Worm (Caenorhabditis elegans) whole organism, L3 larva: ENCODE results near the gene nhr-27.
A peak's percentile ranks its signal among the peaks of the same experiment; 100 is the strongest.

Experiments
- ama-1 ChIP-seq: fragments of 150-350 bp; optimal IDR thresholded peaks from 2 replicates; lab custom pipeline; 2018
- ceh-82 ChIP-seq: fragments of 150-350 bp; optimal IDR thresholded peaks from 2 replicates; lab custom pipeline; 2014; ENCODE audit warnings: missing biosample characterization, missing genetic modification characterization
- ceh-9 ChIP-seq: sonication (generic microtip); optimal IDR thresholded peaks from 2 replicates; lab custom pipeline; 2018; ENCODE audit warnings: missing biosample characterization, missing genetic modification characterization
- elt-2 ChIP-seq: sonication (generic microtip); optimal IDR thresholded peaks from 2 replicates; lab custom pipeline; 2016; ENCODE audit warnings: missing genetic modification reagents, mild to moderate bottlenecking, missing genetic modification characterization, missing compliant biosample characterization
- eor-1 ChIP-seq, 2 experiments: fragments of 150-350 bp; optimal IDR thresholded peaks; 2 replicates each; lab custom pipeline; 2014 to 2018; ENCODE audit warnings: missing biosample characterization in 2 of 2, missing genetic modification characterization in 2 of 2
- fkh-10 ChIP-seq: sonication (generic microtip); optimal IDR thresholded peaks from 2 replicates; lab custom pipeline; 2017; ENCODE audit warnings: missing biosample characterization, missing genetic modification reagents, missing genetic modification characterization
- fkh-2 ChIP-seq: fragments of 150-350 bp; optimal IDR thresholded peaks from 2 replicates; lab custom pipeline; 2014; ENCODE audit warnings: missing biosample characterization, missing genetic modification reagents, missing genetic modification characterization
- fos-1 ChIP-seq: fragments of 150-350 bp; optimal IDR thresholded peaks from 2 replicates; lab custom pipeline; 2014; ENCODE audit warnings: missing biosample characterization, missing genetic modification characterization
- hmg-11 ChIP-seq: sonication (generic microtip); optimal IDR thresholded peaks from 2 replicates; lab custom pipeline; 2016; ENCODE audit warnings: missing genetic modification characterization, missing compliant biosample characterization
- lin-15B ChIP-seq: fragments of 150-350 bp; optimal IDR thresholded peaks from 2 replicates; lab custom pipeline; 2014; ENCODE audit warnings: missing biosample characterization, missing genetic modification characterization
- lin-39 ChIP-seq: fragments of 150-350 bp; optimal IDR thresholded peaks from 2 replicates; lab custom pipeline; 2018; ENCODE audit warnings: missing biosample characterization, missing genetic modification reagents, missing genetic modification characterization
- nfya-1 ChIP-seq: sonication (generic microtip); optimal IDR thresholded peaks from 2 replicates; lab custom pipeline; 2017; ENCODE audit warnings: missing genetic modification characterization, mild to moderate bottlenecking, missing compliant biosample characterization, antibody characterized with exemption, moderate library complexity; ENCODE audit not compliant: insufficient read depth
- nhr-23 ChIP-seq: fragments of 150-350 bp; optimal IDR thresholded peaks from 2 replicates; lab custom pipeline; 2014; ENCODE audit warnings: missing biosample characterization, missing genetic modification reagents, missing genetic modification characterization
- nhr-28 ChIP-seq: fragments of 150-350 bp; optimal IDR thresholded peaks from 2 replicates; lab custom pipeline; 2014; ENCODE audit warnings: missing biosample characterization, missing genetic modification characterization
- nhr-43 ChIP-seq: sonication (generic microtip); optimal IDR thresholded peaks from 2 replicates; lab custom pipeline; 2016; ENCODE audit warnings: mild to moderate bottlenecking, missing genetic modification characterization, missing compliant biosample characterization; ENCODE audit not compliant: poor library complexity, severe bottlenecking
- pha-4 ChIP-seq: fragments of 150-350 bp; optimal IDR thresholded peaks from 2 replicates; lab custom pipeline; 2014; ENCODE audit warnings: missing biosample characterization, missing genetic modification reagents, missing genetic modification characterization
- snpc-4 ChIP-seq: fragments of 150-350 bp; optimal IDR thresholded peaks from 2 replicates; lab custom pipeline; 2014; ENCODE audit warnings: missing biosample characterization, missing genetic modification characterization
- tbx-2 ChIP-seq: sonication (generic microtip); optimal IDR thresholded peaks from 2 replicates; lab custom pipeline; 2016; ENCODE audit warnings: mild to moderate bottlenecking, missing genetic modification characterization, missing compliant biosample characterization
- unc-39 ChIP-seq: sonication (generic microtip); optimal IDR thresholded peaks from 4 replicates; lab custom pipeline; 2017; ENCODE audit warnings: missing biosample characterization, missing genetic modification characterization

Gene nhr-27

DNA sequence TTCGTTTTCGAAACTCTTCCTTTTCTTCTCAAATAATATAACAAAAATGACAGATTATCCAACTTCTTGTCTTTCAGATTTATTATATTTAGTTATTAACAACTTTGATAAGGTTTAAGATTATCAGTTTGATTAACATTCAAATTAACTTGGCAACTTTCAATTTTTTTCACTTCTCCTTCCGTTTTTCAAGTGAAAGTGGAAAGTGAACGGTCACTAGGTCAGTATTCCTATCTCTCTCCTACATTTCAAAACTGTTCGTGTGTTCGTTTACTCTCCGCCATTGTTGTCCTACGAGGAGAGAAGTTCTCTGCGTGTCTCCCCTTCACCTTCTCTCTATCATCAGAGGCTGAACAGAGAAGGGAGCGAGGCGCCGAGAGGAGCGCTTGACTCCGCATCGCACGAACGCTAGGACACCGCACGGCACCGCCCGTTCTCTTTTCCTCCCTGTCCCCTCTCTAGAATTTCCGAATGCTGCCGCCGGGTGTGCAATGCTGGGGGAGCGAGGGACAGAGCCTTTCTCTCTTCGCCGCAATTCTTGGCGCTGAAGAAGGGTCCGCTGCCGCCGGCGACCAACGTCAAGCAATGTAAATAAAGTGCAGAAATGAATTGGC is 151.6 kb downstream of the nhr-27 start:
- peak; percentile 4 for TF ChIP-seq lin-15B (tag; lab: Kevin White, UChicago)
- peak; percentile 36 for TF ChIP-seq ama-1 (lab: Kevin White, UChicago)
- TF ChIP-seq snpc-4 (tag; lab: Kevin White, UChicago): peak; percentile 27
- TF ChIP-seq lin-39: peak; percentile 68
- peak; percentile 33 for TF ChIP-seq elt-2
- TF ChIP-seq unc-39 (tag; lab: Kevin White, UChicago): no peak
- peak; percentile 99 for TF ChIP-seq nhr-23
- TF ChIP-seq fkh-2 (tag; lab: Kevin White, UChicago): no peak
- TF ChIP-seq nfya-1 (tag; lab: Kevin White, UChicago): peak; percentile 81
- peak; percentile 63 for TF ChIP-seq tbx-2
- peak; percentile 12 for TF ChIP-seq ceh-82 (tag; lab: Kevin White, UChicago)
- TF ChIP-seq hmg-11: peak; percentile 88
- peak; percentile 15 for TF ChIP-seq fkh-10
- peak; percentile 22 for TF ChIP-seq fos-1
- no peak for TF ChIP-seq nhr-28
- TF ChIP-seq ceh-9: no peak
- TF ChIP-seq nhr-43: peak; percentile 28
- TF ChIP-seq pha-4: peak; percentile 47
- TF ChIP-seq eor-1 (tag; optimal IDR thresholded peaks at IDR 0.05; lab: Kevin White, UChicago): no peak
